Worm (Caenorhabditis elegans) whole organism, late embryonic: Measurements from ENCODE around the gene alkb-8.
"Not testable (repeated sequence)": the region's sequence is repeated elsewhere in the genome, so short reads cannot be mapped to it uniquely, and the experiment has no call there.

Source experiments
- ceh-18 ChIP-seq: sonication (generic microtip); optimal IDR thresholded peaks from 2 replicates; lab custom pipeline; 2016; ENCODE audit warnings: missing genetic modification characterization, missing compliant biosample characterization
- fkh-6 ChIP-seq: sonication (generic microtip); optimal IDR thresholded peaks from 2 replicates; lab custom pipeline; 2016; ENCODE audit warnings: missing genetic modification characterization, missing compliant biosample characterization
- nfya-1 ChIP-seq: sonication (generic microtip); optimal IDR thresholded peaks from 2 replicates; lab custom pipeline; 2017; ENCODE audit warnings: missing genetic modification characterization, mild to moderate bottlenecking, missing compliant biosample characterization, antibody characterized with exemption, moderate library complexity
- pha-4 ChIP-seq: fragments of 150-350 bp; optimal IDR thresholded peaks from 2 replicates; lab custom pipeline; 2018; ENCODE audit warnings: missing biosample characterization, missing genetic modification reagents, missing genetic modification characterization
- tbx-2 ChIP-seq: sonication (generic microtip); optimal IDR thresholded peaks from 2 replicates; lab custom pipeline; 2016; ENCODE audit warnings: missing genetic modification characterization, missing compliant biosample characterization

ce11 chrIII:3695398-3695797 is 13.7 kb upstream of the alkb-8 start:
- TF ChIP-seq tbx-2 (tag; lab: Kevin White, UChicago); pha-4 (tag; lab: Kevin White, UChicago); fkh-6; ceh-18 (tag; lab: Kevin White, UChicago); nfya-1: not testable (repeated sequence)
